Fruit fly (Drosophila melanogaster) whole organism, prepupa: ENCODE data around the gene CG15386.

Source experiments
- CG10631 ChIP-seq: fragments of 200-800 bp; sonication (Bioruptor generic); optimal IDR thresholded peaks from 2 replicates; lab custom pipeline; 2016; ENCODE audit warnings: missing biosample characterization, missing genetic modification characterization
- CG10669 ChIP-seq: fragments of 200-800 bp; sonication (Bioruptor generic); optimal IDR thresholded peaks from 3 replicates; lab custom pipeline; 2018; ENCODE audit warnings: missing biosample characterization, mild to moderate bottlenecking, missing genetic modification characterization, moderate library complexity
- CG11294 ChIP-seq: fragments of 200-800 bp; sonication (Bioruptor generic); IDR thresholded peaks from 2 replicates; pipeline ENCODE4 v1.3.6; 2022; ENCODE audit warnings: missing biosample characterization, missing genetic modification characterization
- CG11762 ChIP-seq: fragments of 200-800 bp; sonication (Bioruptor generic); optimal IDR thresholded peaks from 3 replicates; lab custom pipeline; 2016; ENCODE audit warnings: missing biosample characterization, missing genetic modification characterization; ENCODE audit not compliant: insufficient read depth
- CG11902 ChIP-seq: fragments of 200-800 bp; sonication (Bioruptor generic); optimal IDR thresholded peaks from 3 replicates; lab custom pipeline; 2016; ENCODE audit warnings: missing biosample characterization, missing genetic modification characterization
- CG15336 ChIP-seq: fragments of 200-800 bp; sonication (Bioruptor generic); IDR thresholded peaks from 2 replicates; pipeline ENCODE4 v1.3.6; 2022; ENCODE audit warnings: missing biosample characterization, missing genetic modification characterization
- CG16779 ChIP-seq: fragments of 200-800 bp; sonication (Bioruptor generic); optimal IDR thresholded peaks from 3 replicates; lab custom pipeline; 2017; ENCODE audit warnings: missing biosample characterization, mild to moderate bottlenecking, missing genetic modification characterization
- CG31627 ChIP-seq: fragments of 200-800 bp; sonication (Bioruptor generic); optimal IDR thresholded peaks from 3 replicates; lab custom pipeline; 2016; ENCODE audit warnings: missing biosample characterization, missing genetic modification characterization
- CG32006 ChIP-seq: fragments of 200-800 bp; sonication (Bioruptor generic); optimal IDR thresholded peaks from 3 replicates; lab custom pipeline; 2017; ENCODE audit warnings: missing biosample characterization, mild to moderate bottlenecking, missing genetic modification characterization
- CG34406 ChIP-seq: fragments of 200-800 bp; sonication (Bioruptor generic); optimal IDR thresholded peaks from 3 replicates; lab custom pipeline; 2016; ENCODE audit warnings: missing biosample characterization, missing genetic modification characterization
- CG3919 ChIP-seq: fragments of 200-800 bp; sonication (Bioruptor generic); optimal IDR thresholded peaks from 3 replicates; lab custom pipeline; 2016; ENCODE audit warnings: missing biosample characterization, missing genetic modification characterization
- CG4318 ChIP-seq: fragments of 200-800 bp; sonication (Bioruptor generic); optimal IDR thresholded peaks from 3 replicates; lab custom pipeline; 2017; ENCODE audit warnings: missing biosample characterization, mild to moderate bottlenecking, missing genetic modification characterization
- CG6163 ChIP-seq: fragments of 200-800 bp; sonication (Bioruptor generic); IDR thresholded peaks from 3 replicates; pipeline ENCODE4 v1.3.6; 2022; ENCODE audit warnings: missing biosample characterization, missing genetic modification characterization
- CG6276 ChIP-seq: fragments of 200-800 bp; sonication (Bioruptor generic); optimal IDR thresholded peaks from 2 replicates; lab custom pipeline; 2017; ENCODE audit warnings: missing biosample characterization, mild to moderate bottlenecking, missing genetic modification characterization
- CG6792 ChIP-seq: fragments of 200-800 bp; sonication (Bioruptor generic); optimal IDR thresholded peaks from 3 replicates; lab custom pipeline; 2016; ENCODE audit warnings: missing biosample characterization, missing genetic modification characterization
- CG6808 ChIP-seq: fragments of 200-800 bp; sonication (Bioruptor generic); optimal IDR thresholded peaks from 3 replicates; lab custom pipeline; 2017; ENCODE audit warnings: missing biosample characterization, missing genetic modification characterization, mild to moderate bottlenecking, moderate library complexity, missing genetic modification reagents
- CG6854 ChIP-seq: fragments of 200-800 bp; sonication (Bioruptor generic); optimal IDR thresholded peaks from 2 replicates; lab custom pipeline; 2017; ENCODE audit warnings: missing biosample characterization, mild to moderate bottlenecking, missing genetic modification characterization
- CG8319 ChIP-seq: fragments of 200-800 bp; sonication (Bioruptor generic); optimal IDR thresholded peaks from 3 replicates; lab custom pipeline; 2016; ENCODE audit warnings: missing biosample characterization, missing genetic modification characterization
- CG9139 ChIP-seq: fragments of 200-800 bp; sonication (Bioruptor generic); optimal IDR thresholded peaks from 3 replicates; lab custom pipeline; 2017; ENCODE audit warnings: missing biosample characterization, mild to moderate bottlenecking, missing genetic modification characterization
- Eip75B ChIP-seq: fragments of 200-800 bp; sonication (Bioruptor generic); optimal IDR thresholded peaks from 3 replicates; lab custom pipeline; 2016; ENCODE audit warnings: missing biosample characterization, missing genetic modification characterization
- Eip78C ChIP-seq: fragments of 200-800 bp; sonication (Bioruptor generic); peaks from one replicate; lab custom pipeline; 2016; ENCODE audit warnings: missing biosample characterization, missing genetic modification characterization
- Eip93F ChIP-seq: fragments of 200-800 bp; sonication (Bioruptor generic); optimal IDR thresholded peaks from 2 replicates; lab custom pipeline; 2016; ENCODE audit warnings: missing biosample characterization, mild to moderate bottlenecking, missing genetic modification characterization
- Ets21C ChIP-seq: fragments of 200-800 bp; sonication (Bioruptor generic); optimal IDR thresholded peaks from 3 replicates; lab custom pipeline; 2016; ENCODE audit warnings: missing biosample characterization, missing genetic modification characterization
- Ets96B ChIP-seq: fragments of 200-800 bp; optimal IDR thresholded peaks from 2 replicates; lab custom pipeline; 2019; ENCODE audit warnings: missing biosample characterization, mild to moderate bottlenecking, missing genetic modification characterization, moderate library complexity
- Hr38 ChIP-seq: sonication (Bioruptor generic); optimal IDR thresholded peaks from 2 replicates; lab custom pipeline; 2016; ENCODE audit warnings: missing biosample characterization, missing genetic modification characterization
- Lpt ChIP-seq: fragments of 200-800 bp; sonication (Bioruptor generic); optimal IDR thresholded peaks from 3 replicates; lab custom pipeline; 2016; ENCODE audit warnings: missing biosample characterization, missing genetic modification characterization
- Met ChIP-seq: fragments of 200-800 bp; sonication (Bioruptor generic); optimal IDR thresholded peaks from 3 replicates; lab custom pipeline; 2016; ENCODE audit warnings: missing biosample characterization, missing genetic modification characterization
- OdsH ChIP-seq: fragments of 200-800 bp; sonication (Bioruptor generic); optimal IDR thresholded peaks from 3 replicates; lab custom pipeline; 2016; ENCODE audit warnings: missing biosample characterization, missing genetic modification characterization
- Smox ChIP-seq: fragments of 200-800 bp; sonication (Bioruptor generic); optimal IDR thresholded peaks from 3 replicates; lab custom pipeline; 2016; ENCODE audit warnings: missing biosample characterization, missing genetic modification characterization
- Sox102F ChIP-seq: fragments of 200-800 bp; sonication (Bioruptor generic); optimal IDR thresholded peaks from 2 replicates; lab custom pipeline; 2016; ENCODE audit warnings: missing biosample characterization, mild to moderate bottlenecking, missing genetic modification characterization
- Sox14 ChIP-seq: fragments of 200-800 bp; sonication (Bioruptor generic); optimal IDR thresholded peaks from 3 replicates; lab custom pipeline; 2016; ENCODE audit warnings: missing biosample characterization, missing genetic modification characterization
- acj6 ChIP-seq: fragments of 200-800 bp; sonication (Bioruptor generic); optimal IDR thresholded peaks from 3 replicates; lab custom pipeline; 2016; ENCODE audit warnings: missing biosample characterization, missing genetic modification characterization
- cyc ChIP-seq: fragments of 200-800 bp; sonication (Bioruptor generic); optimal IDR thresholded peaks from 3 replicates; lab custom pipeline; 2016; ENCODE audit warnings: missing biosample characterization, missing genetic modification characterization
- dac ChIP-seq: fragments of 200-800 bp; sonication (Bioruptor generic); optimal IDR thresholded peaks from 2 replicates; lab custom pipeline; 2017; ENCODE audit warnings: missing biosample characterization, mild to moderate bottlenecking, missing genetic modification characterization
- dsx ChIP-seq: fragments of 200-800 bp; optimal IDR thresholded peaks from 3 replicates; lab custom pipeline; 2019; ENCODE audit warnings: missing biosample characterization, mild to moderate bottlenecking, missing genetic modification characterization, moderate library complexity; ENCODE audit not compliant: poor library complexity, severe bottlenecking
- esn ChIP-seq: fragments of 200-800 bp; sonication (Bioruptor generic); optimal IDR thresholded peaks from 2 replicates; lab custom pipeline; 2016; ENCODE audit warnings: missing biosample characterization, mild to moderate bottlenecking, missing genetic modification characterization, moderate library complexity
- fd59A ChIP-seq: fragments of 200-800 bp; sonication (Bioruptor generic); optimal IDR thresholded peaks from 2 replicates; lab custom pipeline; 2017; ENCODE audit warnings: missing biosample characterization, mild to moderate bottlenecking, missing genetic modification characterization, missing genetic modification reagents
- fd85E ChIP-seq: fragments of 200-800 bp; sonication (Bioruptor generic); optimal IDR thresholded peaks from 3 replicates; lab custom pipeline; 2016; ENCODE audit warnings: missing biosample characterization, missing genetic modification characterization
- fkh ChIP-seq: fragments of 200-800 bp; sonication (Bioruptor generic); optimal IDR thresholded peaks from 3 replicates; lab custom pipeline; 2017; ENCODE audit warnings: missing biosample characterization, mild to moderate bottlenecking, missing genetic modification characterization, moderate library complexity
- lz ChIP-seq: fragments of 200-800 bp; sonication (Bioruptor generic); optimal IDR thresholded peaks from 3 replicates; lab custom pipeline; 2016; ENCODE audit warnings: missing biosample characterization, missing genetic modification characterization
- net ChIP-seq: fragments of 200-800 bp; sonication (Bioruptor generic); optimal IDR thresholded peaks from 3 replicates; lab custom pipeline; 2016; ENCODE audit warnings: missing biosample characterization, missing genetic modification characterization
- pdm3 ChIP-seq: fragments of 200-800 bp; sonication (Bioruptor generic); optimal IDR thresholded peaks from 3 replicates; lab custom pipeline; 2016; ENCODE audit warnings: missing biosample characterization, missing genetic modification characterization
- salr ChIP-seq, 2 experiments: fragments of 200-800 bp; sonication (Bioruptor generic); optimal IDR thresholded peaks; 3 replicates each; lab custom pipeline; 2016 to 2018; ENCODE audit warnings: missing biosample characterization in 2 of 2, missing genetic modification characterization in 2 of 2, mild to moderate bottlenecking in 1 of 2
- spab ChIP-seq: fragments of 200-800 bp; sonication (Bioruptor generic); optimal IDR thresholded peaks from 2 replicates; lab custom pipeline; 2017; ENCODE audit warnings: missing biosample characterization, mild to moderate bottlenecking, missing genetic modification characterization, missing genetic modification reagents
- ss ChIP-seq, 2 experiments: fragments of 200-800 bp; sonication (Bioruptor generic); optimal IDR thresholded peaks; 2 replicates in 1 of 2; 3 replicates in 1 of 2; lab custom pipeline; 2017 to 2018; ENCODE audit warnings: mild to moderate bottlenecking in 2 of 2, missing biosample characterization in 2 of 2, missing genetic modification characterization in 2 of 2, moderate library complexity in 1 of 2
- topi ChIP-seq: fragments of 200-800 bp; sonication (Bioruptor generic); optimal IDR thresholded peaks from 3 replicates; lab custom pipeline; 2016; ENCODE audit warnings: missing biosample characterization, missing genetic modification characterization
- vri ChIP-seq: fragments of 200-800 bp; sonication (Bioruptor generic); optimal IDR thresholded peaks from 3 replicates; lab custom pipeline; 2016; ENCODE audit warnings: missing biosample characterization, mild to moderate bottlenecking, missing genetic modification characterization

The CG15386 gene

dm6 chr2L:2227316-2227715 lies 10.3 kb upstream of the CG15386 start (continued):
- TF ChIP-seq fd85E (peak; percentile 56), Lpt (peak; percentile 60), Ets21C (GFP tag; lab: Kevin White, UChicago) (peak; percentile 68), CG9139 (GFP tag; lab: Kevin White, UChicago) (no peak), CG32006 (GFP tag; lab: Kevin White, UChicago) (peak; percentile 80), CG4318 (no peak), CG6792 (GFP tag; lab: Kevin White, UChicago) (peak; percentile 81), CG6276 (GFP tag; lab: Kevin White, UChicago) (peak; percentile 72)

DNA sequence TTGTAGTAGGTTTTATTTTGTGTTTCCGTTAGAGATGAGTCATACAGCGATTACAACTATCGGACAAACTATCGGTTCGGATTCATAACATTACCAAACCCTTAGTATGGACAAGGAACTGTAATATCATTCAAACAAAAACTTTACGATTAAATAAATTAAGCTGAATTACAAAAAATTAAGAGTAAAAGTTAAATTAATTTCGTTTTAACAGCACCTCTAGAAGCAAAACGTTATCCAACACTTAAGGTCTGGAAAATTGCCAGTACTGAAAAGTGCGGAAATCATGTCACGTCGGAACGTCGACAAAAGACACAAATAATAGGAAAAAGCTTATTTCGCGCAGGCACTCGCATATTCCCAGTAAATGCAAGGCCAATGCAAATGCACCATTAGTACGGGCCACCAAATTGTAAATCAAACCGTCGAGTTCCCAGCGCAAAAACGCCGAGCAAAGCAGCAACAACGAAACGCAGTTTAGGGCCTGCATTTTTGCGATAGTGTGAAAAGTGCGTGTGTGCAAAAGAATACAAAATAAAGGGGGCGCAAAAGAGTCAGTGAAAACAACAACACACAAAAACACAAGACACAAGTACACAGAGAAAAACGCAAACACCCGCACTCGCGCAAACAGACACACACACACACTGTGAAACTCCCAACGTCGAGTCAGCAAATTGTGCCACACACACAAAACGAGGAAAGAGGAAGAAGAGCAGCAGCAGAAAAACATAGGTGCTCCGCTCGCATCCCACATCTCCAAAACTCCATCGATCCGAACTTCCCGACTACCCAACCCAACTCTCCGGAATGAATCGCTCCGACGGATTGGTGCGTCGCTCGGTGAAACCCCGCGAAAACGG lies 9.4 kb upstream of the CG15386 start, which contains the start of the genes CG15387 and sau:
CG15387 (minus strand) TSS at position 36 of the 863 bp plus-strand sequence.
sau (plus strand) TSS at position 84 of the 863 bp plus-strand sequence.
- TF ChIP-seq vri (GFP tag; lab: Kevin White, UChicago) (peak; percentile 84), CG11294 (GFP tag; lab: Robert Waterston, UW) (peak; percentile 45; the same call in 1 of the 2 replicates), pdm3 (peak; percentile 91), esn (GFP tag; lab: Kevin White, UChicago) (peak; percentile 93), Ets96B (tag; lab: Kevin White, UChicago) (peak; percentile 79), Ets21C (GFP tag; lab: Kevin White, UChicago) (peak; percentile 85), Smox (GFP tag; lab: Kevin White, UChicago) (peak; percentile 88), salr (GFP tag; optimal IDR thresholded peaks at IDR 0.05; lab: Kevin White, UChicago) (peak; percentile 55 to 84), Eip78C (peak; percentile 95), CG31627 (peak; percentile 92), OdsH (GFP tag; lab: Kevin White, UChicago) (peak; percentile 90), net (GFP tag; lab: Kevin White, UChicago) (peak; percentile 80), CG10669 (peak; percentile 79), CG6163 (peak; percentile 83), topi (GFP tag; lab: Kevin White, UChicago) (peak; percentile 90), Eip75B (GFP tag; lab: Kevin White, UChicago) (peak; percentile 84), CG6854 (GFP tag; lab: Kevin White, UChicago) (peak; percentile 39), CG34406 (GFP tag; lab: Kevin White, UChicago) (peak; percentile 81), dsx (GFP tag; lab: Kevin White, UChicago) (peak; percentile 81), CG11762 (GFP tag; lab: Kevin White, UChicago) (peak; percentile 48), CG6808 (GFP tag; lab: Kevin White, UChicago) (peak; percentile 53), Lpt (peak; percentile 42), Eip93F (GFP tag; lab: Kevin White, UChicago) (peak; percentile 27), dac (GFP tag; lab: Kevin White, UChicago) (peak; percentile 54), ss (GFP tag; optimal IDR thresholded peaks at IDR 0.05; lab: Kevin White, UChicago) (peak; percentile 2 to 79), lz (peak; percentile 93), CG10631 (GFP tag; lab: Kevin White, UChicago) (peak; percentile 88), Sox102F (peak; percentile 87), Sox14 (GFP tag; lab: Kevin White, UChicago) (peak; percentile 88), fkh (GFP tag; lab: Kevin White, UChicago) (peak; percentile 45), Hr38 (GFP tag; lab: Kevin White, UChicago) (peak; percentile 72), CG16779 (tag; lab: Kevin White, UChicago) (peak; percentile 2), spab (GFP tag; lab: Kevin White, UChicago) (peak; percentile 50), CG8319 (peak; percentile 57), CG11902 (GFP tag; lab: Kevin White, UChicago) (peak; percentile 75), Met (peak; percentile 90), CG15336 (peak; percentile 56), cyc (GFP tag; lab: Kevin White, UChicago) (peak; percentile 90), CG3919 (GFP tag; lab: Kevin White, UChicago) (peak; percentile 87), fd59A (peak; percentile 67), acj6 (GFP tag; lab: Kevin White, UChicago) (peak; percentile 90), CG6276 (GFP tag; lab: Kevin White, UChicago) (peak; percentile 34)
